Fruit fly (Drosophila melanogaster) whole organism, pupa: ENCODE measurements around the gene CG1791.

ENCODE experiments used
- CG10348 ChIP-seq: fragments of 200-800 bp; sonication (Bioruptor generic); IDR thresholded peaks from 2 replicates; pipeline ENCODE4 v1.3.6; 2022; ENCODE audit warnings: missing biosample characterization, missing genetic modification characterization
- CG14655 ChIP-seq: fragments of 200-800 bp; sonication (Bioruptor generic); optimal IDR thresholded peaks from 3 replicates; lab custom pipeline; 2017; ENCODE audit warnings: mild to moderate bottlenecking, missing biosample characterization, missing genetic modification reagents, missing genetic modification characterization
- CG34367 ChIP-seq: fragments of 200-800 bp; sonication (Bioruptor generic); optimal IDR thresholded peaks from 2 replicates; lab custom pipeline; 2018; ENCODE audit warnings: missing biosample characterization, mild to moderate bottlenecking, missing genetic modification characterization
- CG4496 ChIP-seq: fragments of 200-800 bp; sonication (Bioruptor generic); IDR thresholded peaks from 3 replicates; pipeline ENCODE4 v1.3.6; 2022; ENCODE audit warnings: missing biosample characterization, missing genetic modification characterization
- EcR ChIP-seq: fragments of 200-800 bp; sonication (Bioruptor generic); optimal IDR thresholded peaks from 3 replicates; lab custom pipeline; 2019; ENCODE audit warnings: missing biosample characterization, missing genetic modification characterization, mild to moderate bottlenecking, moderate library complexity, missing genetic modification reagents
- Pif1A ChIP-seq: fragments of 200-800 bp; sonication (Bioruptor generic); optimal IDR thresholded peaks from 3 replicates; lab custom pipeline; 2016; ENCODE audit warnings: missing biosample characterization, missing genetic modification characterization
- rn ChIP-seq: fragments of 200-800 bp; sonication (Bioruptor generic); IDR thresholded peaks from 2 replicates; pipeline ENCODE4 v1.3.6; 2022; ENCODE audit warnings: missing biosample characterization, missing genetic modification characterization

DNA sequence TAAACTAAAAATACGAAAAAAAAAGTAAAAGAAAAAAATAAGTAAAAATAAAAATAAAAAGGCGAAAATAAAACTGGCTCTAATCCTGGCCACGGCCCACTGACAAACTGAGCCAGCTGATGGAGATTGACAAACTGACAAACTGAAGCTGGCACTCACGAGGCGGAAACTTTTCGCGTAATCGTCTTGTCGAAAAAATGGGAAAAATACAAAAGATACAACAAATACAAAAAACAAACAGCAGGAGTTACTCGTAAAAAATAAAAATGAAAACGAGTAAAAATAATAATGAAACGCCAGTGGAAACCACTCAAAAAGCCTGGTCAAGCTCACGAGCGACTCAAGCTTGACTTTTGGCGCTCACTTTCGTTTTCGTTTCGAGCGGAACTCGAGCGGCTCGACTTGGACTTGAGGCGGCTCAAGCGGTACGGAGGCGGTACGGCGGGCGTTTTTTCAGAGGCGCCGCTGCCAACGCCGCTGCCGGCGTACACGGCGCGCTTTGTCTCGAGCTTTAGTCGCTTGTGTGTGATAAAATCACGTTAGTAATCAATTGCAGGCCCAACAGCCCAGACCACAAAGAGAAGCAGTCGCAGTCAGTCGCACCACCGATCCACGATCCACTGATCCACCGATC lies 24.6 kb upstream of the CG1791 start, which contains the start of gene CG32694:
- no peak for TF ChIP-seq Pif1A (GFP tag; lab: Kevin White, UChicago)
- no peak for TF ChIP-seq rn (GFP tag; lab: Robert Waterston, UW)
- TF ChIP-seq EcR (GFP tag; lab: Kevin White, UChicago), result no peak
- TF ChIP-seq CG4496 (GFP tag; lab: Robert Waterston, UW), result no peak
- TF ChIP-seq CG34367 (tag; lab: Kevin White, UChicago), result no peak
- no peak for TF ChIP-seq CG14655 (GFP tag; lab: Kevin White, UChicago)
- no peak for TF ChIP-seq CG10348 (GFP tag; lab: Robert Waterston, UW)
